Fruit fly (Drosophila melanogaster): ENCODE data around the gene CG32638.
A peak's percentile ranks its signal among the peaks of the same experiment; 100 is the strongest.

Gene CG32638

dm6 chrX:13109583-13110126 lies 18.9 kb downstream of the CG32638 start (continued):
- TF ChIP-seq tap (tag; optimal IDR thresholded peaks at IDR 0.05), result peak; percentile 49
- TF ChIP-seq ttk (GFP tag; IDR thresholded peaks at IDR 0.05), result peak; percentile 28; the same call in 1 of the 2 replicates
- no peak for TF ChIP-seq Dip2 (GFP tag; IDR thresholded peaks at IDR 0.05)
- peak; percentile 17 for TF ChIP-seq CG3281 (GFP tag; optimal IDR thresholded peaks at IDR 0.05)
- TF ChIP-seq CG8478 (optimal IDR thresholded peaks at IDR 0.05), result no peak
- TF ChIP-seq ato (GFP tag; IDR thresholded peaks at IDR 0.05; ENCODE audit: partially characterized antibody), result no peak
- TF ChIP-seq Myb (GFP tag; optimal IDR thresholded peaks at IDR 0.05), result no peak
- TF ChIP-seq slbo (GFP tag; IDR thresholded peaks at IDR 0.05), result peak; percentile 76
- no peak for TF ChIP-seq btn (GFP tag; optimal IDR thresholded peaks at IDR 0.05)
- no peak for TF ChIP-seq CG18764 (GFP tag; optimal IDR thresholded peaks at IDR 0.05)
- no peak for TF ChIP-seq CG10543 (GFP tag; optimal IDR thresholded peaks at IDR 0.05)
- TF ChIP-seq Six4 (GFP tag; optimal IDR thresholded peaks at IDR 0.05), result no peak
- TF ChIP-seq B-H1 (GFP tag; IDR thresholded peaks at IDR 0.05), result peak; percentile 49
- TF ChIP-seq Xrp1 (GFP tag; IDR thresholded peaks at IDR 0.05), result peak; percentile 67; the same call in 1 of the 2 replicates
- no peak for TF ChIP-seq Scr (GFP tag; IDR thresholded peaks at IDR 0.05; ENCODE audit: partially characterized antibody)
- TF ChIP-seq CG6683 (GFP tag; optimal IDR thresholded peaks at IDR 0.05), result no peak
- 0 out of 2 replicates have a peak, but pooled peaks have one; percentile 13 for TF ChIP-seq CG4730 (GFP tag; IDR thresholded peaks at IDR 0.05)
- no peak for TF ChIP-seq Vsx1 (GFP tag; optimal IDR thresholded peaks at IDR 0.05)
- no peak for TF ChIP-seq grn (GFP tag; optimal IDR thresholded peaks at IDR 0.05)
- peak; percentile 39 for TF ChIP-seq CG12659 (GFP tag; optimal IDR thresholded peaks at IDR 0.05)
- TF ChIP-seq CG31441 (GFP tag; IDR thresholded peaks at IDR 0.05), result peak; percentile 65
- no peak for TF ChIP-seq tna (GFP tag; IDR thresholded peaks at IDR 0.05; ENCODE audit: partially characterized antibody)
- no peak for TF ChIP-seq chinmo (GFP tag; IDR thresholded peaks at IDR 0.05; ENCODE audit: partially characterized antibody)
- TF ChIP-seq ind (GFP tag; optimal IDR thresholded peaks at IDR 0.05), result peak; percentile 39
- TF ChIP-seq CG2129 (GFP tag; IDR thresholded peaks at IDR 0.05; ENCODE audit: partially characterized antibody), result no peak
- no peak for TF ChIP-seq NC2α (GFP tag; optimal IDR thresholded peaks at IDR 0.05)
- no peak for TF ChIP-seq bab2 (GFP tag; optimal IDR thresholded peaks at IDR 0.05)
- no peak for TF ChIP-seq CG1792 (GFP tag; optimal IDR thresholded peaks at IDR 0.05)
- TF ChIP-seq CG2678 (tag; optimal IDR thresholded peaks at IDR 0.05), result peak; percentile 75
- TF ChIP-seq fd96Cb (tag; optimal IDR thresholded peaks at IDR 0.05), result peak; percentile 36
- no peak for TF ChIP-seq ab (GFP tag; optimal IDR thresholded peaks at IDR 0.05)
- TF ChIP-seq ranshi (GFP tag; IDR thresholded peaks at IDR 0.05), result peak; percentile 52; the same call in 1 of the 2 replicates
- TF ChIP-seq CG10209 (GFP tag; optimal IDR thresholded peaks at IDR 0.05), result peak; percentile 42
- 0 out of 2 replicates have a peak, but pooled peaks have one; percentile 11 for TF ChIP-seq gsb (GFP tag; IDR thresholded peaks at IDR 0.05)
- TF ChIP-seq CG15514 (GFP tag; optimal IDR thresholded peaks at IDR 0.05), result peak; percentile 13
- peak; percentile 13 for TF ChIP-seq BtbVII (GFP tag; optimal IDR thresholded peaks at IDR 0.05)
- no peak for TF ChIP-seq CG4404 (GFP tag; IDR thresholded peaks at IDR 0.05)
- no peak for TF ChIP-seq D (optimal IDR thresholded peaks at IDR 0.05)
- TF ChIP-seq D (GFP tag; optimal IDR thresholded peaks at IDR 0.05), result peak; percentile 0
- peak; percentile 38 for TF ChIP-seq CG12769 (tag; optimal IDR thresholded peaks at IDR 0.05)
- TF ChIP-seq CG11456 (GFP tag; IDR thresholded peaks at IDR 0.05), result no peak
- peak; percentile 75 for TF ChIP-seq Rfx (GFP tag; IDR thresholded peaks at IDR 0.05)
- 0 out of 2 replicates have a peak, but pooled peaks have one; percentile 32 for TF ChIP-seq CG11696 (GFP tag; IDR thresholded peaks at IDR 0.05)
- peak; percentile 57 for TF ChIP-seq esg (GFP tag; conservative IDR thresholded peaks at IDR 0.05)
- TF ChIP-seq lmd (GFP tag; IDR thresholded peaks at IDR 0.05), result peak; percentile 63
- peak; percentile 29 for TF ChIP-seq CG8388 (GFP tag; optimal IDR thresholded peaks at IDR 0.05)
- TF ChIP-seq CG12155 (GFP tag; optimal IDR thresholded peaks at IDR 0.05), result peak; percentile 8
- peak; percentile 59; the same call in 1 of the 2 replicates for TF ChIP-seq CG14441 (GFP tag; IDR thresholded peaks at IDR 0.05)
- no peak for TF ChIP-seq ro (GFP tag; IDR thresholded peaks at IDR 0.05)
- TF ChIP-seq Bgb (GFP tag; IDR thresholded peaks at IDR 0.05; ENCODE audit: partially characterized antibody), result no peak
- no peak for TF ChIP-seq Gsc (GFP tag; IDR thresholded peaks at IDR 0.05)
